Fruit fly (Drosophila melanogaster) whole organism, embryonic: ENCODE data around the gene CG18766.

Experiments used
- Aef1 ChIP-seq: fragments of 200-800 bp; sonication (Bioruptor generic); IDR thresholded peaks from 3 replicates; pipeline ENCODE4 v1.3.6; 2022; ENCODE audit warnings: missing biosample characterization, missing genetic modification characterization
- Antp ChIP-seq: fragments of 200-800 bp; sonication (Bioruptor generic); optimal IDR thresholded peaks from 3 replicates; lab custom pipeline; 2016; ENCODE audit warnings: missing biosample characterization, missing genetic modification characterization
- Atf6 ChIP-seq: fragments of 200-800 bp; sonication (Bioruptor generic); IDR thresholded peaks from 2 replicates; pipeline ENCODE4 v1.3.6; 2022; ENCODE audit warnings: missing biosample characterization, missing genetic modification characterization
- Bgb ChIP-seq: fragments of 200-800 bp; sonication (Bioruptor generic); IDR thresholded peaks from 2 replicates; pipeline ENCODE4 v1.3.6; 2022; ENCODE audit warnings: missing biosample characterization, missing genetic modification characterization; ENCODE audit not compliant: partially characterized antibody
- BtbVII ChIP-seq: fragments of 200-800 bp; sonication (Bioruptor generic); optimal IDR thresholded peaks from 3 replicates; lab custom pipeline; 2017; ENCODE audit warnings: missing biosample characterization, mild to moderate bottlenecking, missing genetic modification characterization
- CG1024 ChIP-seq: fragments of 200-800 bp; sonication (Bioruptor generic); IDR thresholded peaks from 2 replicates; pipeline ENCODE4 v1.3.6; 2022; ENCODE audit warnings: missing biosample characterization, missing genetic modification characterization
- CG10565 ChIP-seq: fragments of 200-800 bp; sonication (Bioruptor generic); optimal IDR thresholded peaks from 3 replicates; lab custom pipeline; 2016; ENCODE audit warnings: missing biosample characterization, mild to moderate bottlenecking, missing genetic modification characterization
- CG11695 ChIP-seq: fragments of 200-800 bp; sonication (Bioruptor generic); IDR thresholded peaks from 3 replicates; pipeline ENCODE4 v1.3.6; 2022; ENCODE audit warnings: missing biosample characterization, missing genetic modification characterization
- CG11696 ChIP-seq: fragments of 200-800 bp; sonication (Bioruptor generic); IDR thresholded peaks from 2 replicates; pipeline ENCODE4 v1.3.6; 2022; ENCODE audit warnings: missing biosample characterization, missing genetic modification characterization
- CG1233 ChIP-seq: fragments of 200-800 bp; sonication (Bioruptor generic); optimal IDR thresholded peaks from 4 replicates; lab custom pipeline; 2018; ENCODE audit warnings: missing biosample characterization, mild to moderate bottlenecking, missing genetic modification characterization
- CG16813 ChIP-seq: fragments of 200-800 bp; sonication (Bioruptor generic); IDR thresholded peaks from 3 replicates; pipeline ENCODE4 v1.3.6; 2022; ENCODE audit warnings: missing biosample characterization, missing genetic modification characterization; ENCODE audit not compliant: partially characterized antibody
- CG18262 ChIP-seq: fragments of 200-800 bp; optimal IDR thresholded peaks from 3 replicates; lab custom pipeline; 2019; ENCODE audit warnings: missing biosample characterization, mild to moderate bottlenecking, missing genetic modification characterization, moderate library complexity
- CG2129 ChIP-seq: fragments of 200-800 bp; sonication (Bioruptor generic); IDR thresholded peaks from 2 replicates; pipeline ENCODE4 v1.3.6; 2022; ENCODE audit warnings: missing biosample characterization, missing genetic modification characterization; ENCODE audit not compliant: partially characterized antibody
- CG32532 ChIP-seq: fragments of 200-800 bp; sonication (Bioruptor generic); IDR thresholded peaks from 2 replicates; pipeline ENCODE4 v1.3.6; 2022; ENCODE audit warnings: missing biosample characterization, missing genetic modification characterization
- CG34224 ChIP-seq: fragments of 200-800 bp; sonication (Bioruptor generic); IDR thresholded peaks from 3 replicates; pipeline ENCODE4 v1.3.6; 2022; ENCODE audit warnings: missing biosample characterization, missing genetic modification characterization; ENCODE audit not compliant: partially characterized antibody
- CG3847 ChIP-seq: fragments of 200-800 bp; sonication (Bioruptor generic); IDR thresholded peaks from 2 replicates; pipeline ENCODE4 v1.3.6; 2022; ENCODE audit warnings: missing biosample characterization, missing genetic modification characterization
- CG6272 ChIP-seq: fragments of 200-800 bp; sonication (Bioruptor generic); IDR thresholded peaks from 2 replicates; pipeline ENCODE4 v1.3.6; 2022; ENCODE audit warnings: missing biosample characterization, missing genetic modification characterization
- CG6813 ChIP-seq: fragments of 200-800 bp; sonication (Bioruptor generic); optimal IDR thresholded peaks from 2 replicates; lab custom pipeline; 2017; ENCODE audit warnings: missing biosample characterization, missing genetic modification characterization, mild to moderate bottlenecking, moderate library complexity, missing genetic modification reagents
- CG7556 ChIP-seq: fragments of 200-800 bp; sonication (Bioruptor generic); optimal IDR thresholded peaks from 2 replicates; lab custom pipeline; 2017; ENCODE audit warnings: missing biosample characterization, mild to moderate bottlenecking, missing genetic modification characterization
- CG8359 ChIP-seq: fragments of 200-800 bp; sonication (Bioruptor generic); optimal IDR thresholded peaks from 2 replicates; lab custom pipeline; 2017; ENCODE audit warnings: missing biosample characterization, mild to moderate bottlenecking, missing genetic modification characterization, borderline replicate concordance
- CG8388 ChIP-seq: fragments of 200-800 bp; sonication (Bioruptor generic); optimal IDR thresholded peaks from 2 replicates; lab custom pipeline; 2019; ENCODE audit warnings: missing biosample characterization, mild to moderate bottlenecking, missing genetic modification characterization, moderate library complexity
- CG9609 ChIP-seq: fragments of 200-800 bp; sonication (Bioruptor generic); optimal IDR thresholded peaks from 3 replicates; lab custom pipeline; 2016; ENCODE audit warnings: missing biosample characterization, missing genetic modification characterization
- CG9932 ChIP-seq: fragments of 200-800 bp; sonication (Bioruptor generic); IDR thresholded peaks from 2 replicates; pipeline ENCODE4 v1.3.6; 2022; ENCODE audit warnings: missing biosample characterization, missing genetic modification characterization
- CrebB ChIP-seq: fragments of 200-800 bp; sonication (Bioruptor generic); optimal IDR thresholded peaks from 3 replicates; lab custom pipeline; 2018; ENCODE audit warnings: missing biosample characterization, mild to moderate bottlenecking, missing genetic modification characterization
- Dfd ChIP-seq, 2 experiments: fragments of >200 bp; optimal IDR thresholded peaks; 2 replicates each; lab custom pipeline; 2017; ENCODE audit warnings: missing biosample characterization in 2 of 2, missing genetic modification characterization in 2 of 2
- Dip3 ChIP-seq: fragments of 200-800 bp; sonication (Bioruptor generic); optimal IDR thresholded peaks from 3 replicates; lab custom pipeline; 2016; ENCODE audit warnings: missing biosample characterization, missing genetic modification characterization
- Dll ChIP-seq: fragments of 200-800 bp; sonication (Bioruptor generic); IDR thresholded peaks from 4 replicates; pipeline ENCODE4 v1.3.6; 2022; ENCODE audit warnings: missing biosample characterization, missing genetic modification characterization; ENCODE audit not compliant: partially characterized antibody
- HmgD ChIP-seq: fragments of 200-800 bp; sonication (Bioruptor generic); optimal IDR thresholded peaks from 3 replicates; lab custom pipeline; 2016; ENCODE audit warnings: missing biosample characterization, missing genetic modification characterization
- NC2α ChIP-seq: fragments of 200-800 bp; sonication (Bioruptor generic); optimal IDR thresholded peaks from 2 replicates; lab custom pipeline; 2016; ENCODE audit warnings: missing biosample characterization, missing genetic modification characterization
- Side ChIP-seq: fragments of 200-800 bp; sonication (Bioruptor generic); optimal IDR thresholded peaks from 2 replicates; lab custom pipeline; 2016; ENCODE audit warnings: missing biosample characterization, missing genetic modification characterization
- ab ChIP-seq: fragments of 200-800 bp; sonication (Bioruptor generic); optimal IDR thresholded peaks from 2 replicates; lab custom pipeline; 2016; ENCODE audit warnings: missing biosample characterization, missing genetic modification characterization
- chn ChIP-seq: fragments of 200-800 bp; sonication (Bioruptor generic); optimal IDR thresholded peaks from 2 replicates; lab custom pipeline; 2016; ENCODE audit warnings: missing biosample characterization, missing genetic modification characterization
- dan ChIP-seq: fragments of 200-800 bp; sonication (Bioruptor generic); IDR thresholded peaks from 2 replicates; pipeline ENCODE4 v1.3.6; 2022; ENCODE audit warnings: missing biosample characterization, missing genetic modification characterization
- disco-r ChIP-seq: fragments of 200-800 bp; sonication (Bioruptor generic); optimal IDR thresholded peaks from 2 replicates; lab custom pipeline; 2016; ENCODE audit warnings: missing biosample characterization, missing genetic modification characterization
- esg ChIP-seq: fragments of 200-800 bp; sonication (Bioruptor generic); conservative IDR thresholded peaks from 2 replicates; pipeline ENCODE4 v1.3.6; 2022; ENCODE audit warnings: missing biosample characterization, missing genetic modification characterization
- fu2 ChIP-seq: fragments of 200-800 bp; sonication (Bioruptor generic); optimal IDR thresholded peaks from 2 replicates; lab custom pipeline; 2016; ENCODE audit warnings: missing biosample characterization, missing genetic modification characterization
- her ChIP-seq: fragments of 200-800 bp; sonication (Bioruptor generic); optimal IDR thresholded peaks from 2 replicates; lab custom pipeline; 2016; ENCODE audit warnings: missing biosample characterization, missing genetic modification characterization
- lilli ChIP-seq: fragments of 200-800 bp; sonication (Bioruptor generic); optimal IDR thresholded peaks from 3 replicates; lab custom pipeline; 2016; ENCODE audit warnings: missing biosample characterization, missing genetic modification characterization
- maf-S ChIP-seq: fragments of 200-800 bp; sonication (Bioruptor generic); optimal IDR thresholded peaks from 2 replicates; lab custom pipeline; 2016; ENCODE audit warnings: missing biosample characterization, missing genetic modification characterization
- org-1 ChIP-seq: fragments of 200-800 bp; sonication (Bioruptor generic); optimal IDR thresholded peaks from 2 replicates; lab custom pipeline; 2017; ENCODE audit warnings: missing biosample characterization, missing genetic modification characterization
- pfk ChIP-seq: fragments of 200-800 bp; sonication (Bioruptor generic); optimal IDR thresholded peaks from 2 replicates; lab custom pipeline; 2018; ENCODE audit warnings: missing biosample characterization, mild to moderate bottlenecking, missing genetic modification characterization, moderate library complexity
- seq ChIP-seq: fragments of 200-800 bp; sonication (Bioruptor generic); IDR thresholded peaks from 2 replicates; pipeline ENCODE4 v1.3.6; 2022; ENCODE audit warnings: missing biosample characterization, missing genetic modification characterization
- shn ChIP-seq: fragments of 200-800 bp; sonication (Bioruptor generic); optimal IDR thresholded peaks from 3 replicates; lab custom pipeline; 2016; ENCODE audit warnings: missing biosample characterization, missing genetic modification characterization
- slbo ChIP-seq: fragments of 200-800 bp; sonication (Bioruptor generic); IDR thresholded peaks from 2 replicates; pipeline ENCODE4 v1.3.6; 2022; ENCODE audit warnings: missing biosample characterization, missing genetic modification characterization
- ssp ChIP-seq: fragments of 200-800 bp; sonication (Bioruptor generic); IDR thresholded peaks from 2 replicates; pipeline ENCODE4 v1.3.6; 2022; ENCODE audit warnings: missing biosample characterization, missing genetic modification characterization
- trh ChIP-seq: fragments of 200-800 bp; sonication (Bioruptor generic); optimal IDR thresholded peaks from 2 replicates; lab custom pipeline; 2016; ENCODE audit warnings: missing biosample characterization, missing genetic modification characterization
- ttk ChIP-seq: fragments of 200-800 bp; sonication (Bioruptor generic); IDR thresholded peaks from 2 replicates; pipeline ENCODE4 v2.1.2; 2022; ENCODE audit warnings: missing biosample characterization, missing genetic modification characterization
- wdn ChIP-seq: fragments of 200-800 bp; sonication (Bioruptor generic); IDR thresholded peaks from 2 replicates; pipeline ENCODE4 v1.3.6; 2022; ENCODE audit warnings: missing biosample characterization, missing genetic modification characterization

Gene CG18766

dm6 chr3R:27263434-27264215, 18.6 kb upstream of the CG18766 start, which contains the start of gene woc (continued):
- TF ChIP-seq CG6813 (peak; percentile 40), her (peak; percentile 60), seq (GFP tag; lab: Robert Waterston, UW) (peak; percentile 54; the same call in 1 of the 2 replicates), lilli (GFP tag; lab: Kevin White, UChicago) (peak; percentile 79), CG18262 (peak; percentile 33), CG7556 (GFP tag; lab: Kevin White, UChicago) (peak; percentile 66), org-1 (GFP tag; lab: Kevin White, UChicago) (peak; percentile 9), CG32532 (peak; percentile 68; the same call in 1 of the 2 replicates), Dll (peak; percentile 78), HmgD (peak; percentile 55), trh (GFP tag; lab: Kevin White, UChicago) (peak; percentile 17), shn (GFP tag; lab: Kevin White, UChicago) (peak; percentile 44), CG9609 (GFP tag; lab: Kevin White, UChicago) (peak; percentile 43), Side (GFP tag; lab: Kevin White, UChicago) (peak; percentile 65), slbo (GFP tag; lab: Robert Waterston, UW) (peak; percentile 78), ssp (GFP tag; lab: Robert Waterston, UW) (peak; percentile 43; the same call in 1 of the 2 replicates), CrebB (tag; lab: Kevin White, UChicago) (no peak), CG10565 (GFP tag; lab: Kevin White, UChicago) (no peak), fu2 (GFP tag; lab: Kevin White, UChicago) (peak; percentile 81), CG9932 (GFP tag; lab: Robert Waterston, UW) (peak; percentile 69), Dip3 (GFP tag; lab: Kevin White, UChicago) (peak; percentile 28), CG8359 (GFP tag; lab: Kevin White, UChicago) (no peak), CG6272 (GFP tag; lab: Robert Waterston, UW) (0 out of 2 replicates have a peak, but pooled peaks have one; percentile 38), esg (GFP tag; lab: Robert Waterston, UW) (peak; percentile 34; the same call in 1 of the 2 replicates), CG11696 (GFP tag; lab: Robert Waterston, UW) (peak; percentile 26; the same call in 1 of the 2 replicates), CG8388 (peak; percentile 99), BtbVII (GFP tag; lab: Kevin White, UChicago) (peak; percentile 36), ab (GFP tag; lab: Kevin White, UChicago) (no peak), pfk (GFP tag; lab: Kevin White, UChicago) (no peak), Dfd (GFP tag; optimal IDR thresholded peaks at IDR 0.05; lab: Kevin White, UChicago) (no peak), Aef1 (GFP tag; lab: Robert Waterston, UW) (peak; percentile 57; the same call in 2 of the 3 replicates), CG34224 (GFP tag; lab: Robert Waterston, UW) (peak; percentile 88), CG3847 (GFP tag; lab: Robert Waterston, UW) (peak; percentile 41; the same call in 1 of the 2 replicates), disco-r (GFP tag; lab: Kevin White, UChicago) (peak; percentile 4), CG2129 (GFP tag; lab: Robert Waterston, UW) (peak; percentile 37; the same call in 1 of the 2 replicates), Bgb (GFP tag; lab: Robert Waterston, UW) (peak; percentile 91), maf-S (GFP tag; lab: Kevin White, UChicago) (peak; percentile 72), CG16813 (GFP tag; lab: Robert Waterston, UW) (peak; percentile 71), CG1024 (GFP tag; lab: Robert Waterston, UW) (0 out of 2 replicates have a peak, but pooled peaks have one; percentile 2), Antp (GFP tag; lab: Kevin White, UChicago) (peak; percentile 70), chn (GFP tag; lab: Kevin White, UChicago) (peak; percentile 59), NC2α (peak; percentile 55), wdn (peak; percentile 69), CG11695 (peak; percentile 85; the same call in 2 of the 3 replicates), CG1233 (GFP tag; lab: Kevin White, UChicago) (peak; percentile 16), dan (no peak), ttk (peak; percentile 13), Atf6 (GFP tag; lab: Robert Waterston, UW) (peak; percentile 60; the same call in 1 of the 2 replicates)
